Worm (Caenorhabditis elegans) whole organism, L1 larva: Measurements from ENCODE around the gene C09G9.5.
A peak's percentile ranks its signal among the peaks of the same experiment; 100 is the strongest.

ENCODE experiments used
- C16A3.4 ChIP-seq: fragments of 150-350 bp; optimal IDR thresholded peaks from 2 replicates; lab custom pipeline; 2014; ENCODE audit warnings: missing biosample characterization, missing genetic modification characterization
- F16B12.6 ChIP-seq: fragments of 150-350 bp; optimal IDR thresholded peaks from 2 replicates; lab custom pipeline; 2014; ENCODE audit warnings: missing biosample characterization, missing genetic modification characterization
- Y116A8C.19 ChIP-seq: sonication (generic microtip); optimal IDR thresholded peaks from 2 replicates; lab custom pipeline; 2016; ENCODE audit warnings: missing compliant biosample characterization, missing genetic modification characterization, borderline replicate concordance
- alr-1 ChIP-seq: fragments of 200-800 bp; sonication (Bioruptor generic); optimal IDR thresholded peaks from 2 replicates; lab custom pipeline; 2018; ENCODE audit warnings: borderline replicate concordance, mild to moderate bottlenecking, missing genetic modification characterization, missing compliant biosample characterization
- blmp-1 ChIP-seq: fragments of 150-350 bp; optimal IDR thresholded peaks from 2 replicates; lab custom pipeline; 2014; ENCODE audit warnings: missing biosample characterization, missing genetic modification characterization
- ceh-88 ChIP-seq: fragments of 200-800 bp; sonication (Bioruptor generic); IDR thresholded peaks from 2 replicates; pipeline ENCODE4 v1.3.6; 2022; ENCODE audit warnings: missing genetic modification characterization, missing compliant biosample characterization
- ceh-90 ChIP-seq: sonication (generic microtip); optimal IDR thresholded peaks from 2 replicates; lab custom pipeline; 2016; ENCODE audit warnings: missing genetic modification characterization, missing compliant biosample characterization
- dpl-1 ChIP-seq, 3 experiments: fragments of 150-350 bp in 2 of 3; sonication (generic microtip) in 1 of 3; optimal IDR thresholded peaks; 2 replicates each; lab custom pipeline; 2014 to 2017; ENCODE audit warnings: missing biosample characterization in 3 of 3, missing genetic modification characterization in 3 of 3, missing genetic modification reagents in 3 of 3
- efl-1 ChIP-seq, 4 experiments: fragments of 150-350 bp; optimal IDR thresholded peaks in 3 of 4; peaks in 1 of 4; 1 replicate in 1 of 4; 2 replicates in 3 of 4; lab custom pipeline; 2014; ENCODE audit warnings: missing biosample characterization in 2 of 4, missing genetic modification characterization in 2 of 4, missing genetic modification reagents in 2 of 4
- efl-3 ChIP-seq: fragments of 200-800 bp; sonication (Bioruptor generic); optimal IDR thresholded peaks from 2 replicates; lab custom pipeline; 2018; ENCODE audit warnings: mild to moderate bottlenecking, missing genetic modification characterization, missing compliant biosample characterization
- egl-27 ChIP-seq, 2 experiments: fragments of 150-350 bp in 1 of 2; sonication (generic microtip); optimal IDR thresholded peaks; 3 replicates each; lab custom pipeline; 2017 to 2018; ENCODE audit warnings: missing biosample characterization in 2 of 2, missing genetic modification characterization in 2 of 2, missing genetic modification reagents in 2 of 2
- elt-2 ChIP-seq: sonication (generic microtip); optimal IDR thresholded peaks from 2 replicates; lab custom pipeline; 2016; ENCODE audit warnings: missing genetic modification characterization, mild to moderate bottlenecking, inconsistent platforms, missing compliant biosample characterization, missing genetic modification reagents
- elt-3 ChIP-seq, 6 experiments: fragments of 150-350 bp in 1 of 6; sonication (generic microtip); optimal IDR thresholded peaks; 2 replicates each; lab custom pipeline; 2017 to 2018; ENCODE audit warnings: missing biosample characterization in 6 of 6, missing genetic modification characterization in 6 of 6, inconsistent platforms in 1 of 6
- fkh-10 ChIP-seq: sonication (generic microtip); optimal IDR thresholded peaks from 2 replicates; lab custom pipeline; 2017; ENCODE audit warnings: missing biosample characterization, missing genetic modification reagents, missing genetic modification characterization
- fkh-8 ChIP-seq: sonication (generic microtip); optimal IDR thresholded peaks from 2 replicates; lab custom pipeline; 2016; ENCODE audit warnings: mild to moderate bottlenecking, missing genetic modification characterization, missing compliant biosample characterization
- fos-1 ChIP-seq: fragments of 150-350 bp; optimal IDR thresholded peaks from 2 replicates; lab custom pipeline; 2014; ENCODE audit warnings: missing biosample characterization, missing genetic modification characterization
- grh-1 ChIP-seq: fragments of 200-800 bp; sonication (Bioruptor generic); IDR thresholded peaks from 2 replicates; pipeline ENCODE4 v1.3.6; 2022; ENCODE audit warnings: missing genetic modification reagents, missing genetic modification characterization, missing compliant biosample characterization
- hlh-17 ChIP-seq: fragments of 200-800 bp; sonication (Bioruptor generic); optimal IDR thresholded peaks from 2 replicates; lab custom pipeline; 2018; ENCODE audit warnings: missing genetic modification characterization, mild to moderate bottlenecking, missing compliant biosample characterization, moderate library complexity, borderline replicate concordance
- hlh-4 ChIP-seq: sonication (generic microtip); optimal IDR thresholded peaks from 2 replicates; lab custom pipeline; 2016; ENCODE audit warnings: mild to moderate bottlenecking, missing genetic modification characterization, missing compliant biosample characterization
- irx-1 ChIP-seq: sonication (generic microtip); optimal IDR thresholded peaks from 2 replicates; lab custom pipeline; 2016; ENCODE audit warnings: missing genetic modification characterization, missing compliant biosample characterization
- lin-13 ChIP-seq: fragments of 150-350 bp; optimal IDR thresholded peaks from 2 replicates; lab custom pipeline; 2014; ENCODE audit warnings: missing biosample characterization, missing genetic modification reagents, missing genetic modification characterization
- lin-14 ChIP-seq: fragments of 200-800 bp; sonication (Bioruptor generic); optimal IDR thresholded peaks from 2 replicates; lab custom pipeline; 2018; ENCODE audit warnings: mild to moderate bottlenecking, missing genetic modification characterization, moderate library complexity, missing compliant biosample characterization
- lin-35 ChIP-seq, 2 experiments: fragments of 150-350 bp; optimal IDR thresholded peaks; 2 replicates each; lab custom pipeline; 2014; ENCODE audit warnings: missing biosample characterization in 2 of 2, missing genetic modification characterization in 2 of 2, missing genetic modification reagents in 2 of 2
- lin-39 ChIP-seq: fragments of 150-350 bp; optimal IDR thresholded peaks from 2 replicates; lab custom pipeline; 2014; ENCODE audit warnings: missing biosample characterization, missing genetic modification reagents, missing genetic modification characterization
- lsy-2 ChIP-seq, 2 experiments: fragments of 150-350 bp; optimal IDR thresholded peaks; 2 replicates each; lab custom pipeline; 2014; ENCODE audit warnings: missing biosample characterization in 2 of 2, missing genetic modification characterization in 2 of 2
- mdl-1 ChIP-seq, 2 experiments: fragments of 150-350 bp; optimal IDR thresholded peaks; 2 replicates each; lab custom pipeline; 2014 to 2017; ENCODE audit warnings: missing biosample characterization in 2 of 2, missing genetic modification characterization in 2 of 2, inconsistent platforms in 1 of 2
- mef-2 ChIP-seq: fragments of 150-350 bp; optimal IDR thresholded peaks from 2 replicates; lab custom pipeline; 2014; ENCODE audit warnings: missing biosample characterization, missing genetic modification characterization
- mep-1 ChIP-seq: fragments of 150-350 bp; optimal IDR thresholded peaks from 2 replicates; lab custom pipeline; 2014; ENCODE audit warnings: missing biosample characterization, missing genetic modification characterization
- nhr-11 ChIP-seq: fragments of 150-350 bp; optimal IDR thresholded peaks from 2 replicates; lab custom pipeline; 2014; ENCODE audit warnings: missing biosample characterization, missing genetic modification characterization
- nhr-19 ChIP-seq: fragments of 200-800 bp; sonication (Bioruptor generic); conservative IDR thresholded peaks from 2 replicates; pipeline ENCODE4 v1.3.6; 2022; ENCODE audit warnings: missing genetic modification characterization, missing compliant biosample characterization
- nhr-28 ChIP-seq: fragments of 150-350 bp; optimal IDR thresholded peaks from 2 replicates; lab custom pipeline; 2014; ENCODE audit warnings: missing biosample characterization, missing genetic modification characterization
- nhr-71 ChIP-seq: sonication (generic microtip); optimal IDR thresholded peaks from 2 replicates; lab custom pipeline; 2016; ENCODE audit warnings: mild to moderate bottlenecking, missing genetic modification characterization, moderate library complexity, missing compliant biosample characterization
- nhr-76 ChIP-seq: sonication (generic microtip); optimal IDR thresholded peaks from 2 replicates; lab custom pipeline; 2017; ENCODE audit warnings: missing biosample characterization, missing genetic modification characterization
- nhr-77 ChIP-seq: fragments of 150-350 bp; optimal IDR thresholded peaks from 2 replicates; lab custom pipeline; 2014; ENCODE audit warnings: missing biosample characterization, missing genetic modification characterization
- nhr-90 ChIP-seq: sonication (generic microtip); optimal IDR thresholded peaks from 2 replicates; lab custom pipeline; 2016; ENCODE audit warnings: mild to moderate bottlenecking, missing genetic modification characterization, missing compliant biosample characterization; ENCODE audit not compliant: poor library complexity
- pax-3 ChIP-seq: fragments of 200-800 bp; sonication (Bioruptor generic); optimal IDR thresholded peaks from 2 replicates; lab custom pipeline; 2018; ENCODE audit warnings: mild to moderate bottlenecking, missing genetic modification characterization, moderate library complexity, missing compliant biosample characterization
- rnt-1 ChIP-seq: sonication (generic microtip); optimal IDR thresholded peaks from 2 replicates; lab custom pipeline; 2016; ENCODE audit warnings: mild to moderate bottlenecking, missing genetic modification characterization, moderate library complexity, missing compliant biosample characterization
- skn-1 ChIP-seq: fragments of 150-350 bp; optimal IDR thresholded peaks from 2 replicates; lab custom pipeline; 2014; ENCODE audit warnings: missing biosample characterization, missing genetic modification characterization
- snu-23 ChIP-seq: sonication (generic microtip); optimal IDR thresholded peaks from 2 replicates; lab custom pipeline; 2016; ENCODE audit warnings: missing genetic modification characterization, missing compliant biosample characterization
- sox-4 ChIP-seq: sonication (generic microtip); optimal IDR thresholded peaks from 2 replicates; lab custom pipeline; 2016; ENCODE audit warnings: missing genetic modification characterization, missing compliant biosample characterization
- tbx-2 ChIP-seq: sonication (generic microtip); optimal IDR thresholded peaks from 2 replicates; lab custom pipeline; 2016; ENCODE audit warnings: missing genetic modification characterization, missing compliant biosample characterization
- unc-130 ChIP-seq: fragments of 150-350 bp; optimal IDR thresholded peaks from 2 replicates; lab custom pipeline; 2017; ENCODE audit warnings: missing biosample characterization, missing genetic modification characterization, inconsistent platforms
- unc-30 ChIP-seq: sonication (generic microtip); optimal IDR thresholded peaks from 2 replicates; lab custom pipeline; 2017; ENCODE audit warnings: missing biosample characterization, missing genetic modification characterization
- vab-15 ChIP-seq: sonication (generic microtip); optimal IDR thresholded peaks from 2 replicates; lab custom pipeline; 2017; ENCODE audit warnings: missing genotype, mild to moderate bottlenecking, missing genetic modification characterization, missing compliant biosample characterization
- zip-4 ChIP-seq: fragments of 200-800 bp; sonication (Bioruptor generic); optimal IDR thresholded peaks from 2 replicates; lab custom pipeline; 2018; ENCODE audit warnings: mild to moderate bottlenecking, missing genetic modification characterization, moderate library complexity, missing compliant biosample characterization
- ztf-11 ChIP-seq, 2 experiments: sonication (generic microtip); optimal IDR thresholded peaks; 2 replicates each; lab custom pipeline; 2016 to 2017; ENCODE audit warnings: missing genetic modification characterization in 2 of 2, missing biosample characterization in 1 of 2, missing compliant biosample characterization in 1 of 2

Gene C09G9.5

DNA sequence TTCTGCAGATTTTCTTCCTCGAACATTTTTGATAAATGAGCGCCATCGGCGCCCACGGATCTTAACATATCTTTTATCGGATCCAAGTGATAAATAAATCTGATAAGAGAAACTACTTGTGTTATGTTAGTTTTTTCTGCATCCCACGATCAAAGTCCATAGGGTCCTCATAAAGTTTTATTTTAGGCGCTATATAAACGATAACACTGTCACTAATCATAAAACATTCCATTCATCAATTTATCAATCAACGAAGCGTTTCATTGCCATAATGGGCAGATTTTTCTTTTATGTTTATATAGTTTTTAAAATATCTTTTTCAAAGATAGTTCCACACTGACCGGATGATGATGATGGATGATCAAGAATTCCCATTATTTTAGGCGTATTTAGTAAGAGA, 21.7 kb upstream of the C09G9.5 start (continued):
- TF ChIP-seq snu-23 (GFP tag; lab: Kevin White, UChicago) (peak; percentile 28), grh-1 (no peak), vab-15 (tag; lab: Kevin White, UChicago) (no peak), Y116A8C.19 (tag; lab: Kevin White, UChicago) (no peak), pax-3 (tag; lab: Kevin White, UChicago) (no peak), blmp-1 (tag; lab: Kevin White, UChicago) (peak; percentile 38), zip-4 (GFP tag; lab: Kevin White, UChicago) (no peak)

DNA sequence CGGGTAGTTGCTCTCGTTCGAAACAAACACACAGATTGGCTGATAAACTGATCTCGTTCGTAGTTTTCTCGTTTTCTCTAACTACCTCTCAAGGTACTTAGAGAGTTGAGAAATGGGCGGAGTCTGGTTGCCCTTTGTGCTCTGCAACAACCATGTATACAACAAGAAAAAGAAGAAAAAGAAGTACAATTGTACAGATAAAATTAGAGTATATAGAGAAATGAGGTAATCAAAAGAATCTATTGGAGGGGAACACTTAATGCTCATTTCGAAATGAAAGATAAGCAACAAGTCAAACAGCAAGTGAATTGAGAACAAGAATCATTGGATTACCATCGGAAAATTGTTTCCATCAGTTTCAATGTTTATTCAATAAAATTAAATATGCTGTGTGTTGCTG, 21.0 kb upstream of the C09G9.5 start, which contains the start of gene C09G9.1:
Gene C09G9.1 (minus strand): TSS at position 143 of the 400 bp plus-strand sequence.
- TF ChIP-seq efl-3 (GFP tag; lab: Kevin White, UChicago) (no peak), hlh-17 (GFP tag; lab: Kevin White, UChicago) (no peak), lin-39 (no peak), sox-4 (tag; lab: Kevin White, UChicago) (no peak), nhr-77 (tag; lab: Kevin White, UChicago) (peak; percentile 11), nhr-28 (tag; lab: Kevin White, UChicago) (no peak)

DNA sequence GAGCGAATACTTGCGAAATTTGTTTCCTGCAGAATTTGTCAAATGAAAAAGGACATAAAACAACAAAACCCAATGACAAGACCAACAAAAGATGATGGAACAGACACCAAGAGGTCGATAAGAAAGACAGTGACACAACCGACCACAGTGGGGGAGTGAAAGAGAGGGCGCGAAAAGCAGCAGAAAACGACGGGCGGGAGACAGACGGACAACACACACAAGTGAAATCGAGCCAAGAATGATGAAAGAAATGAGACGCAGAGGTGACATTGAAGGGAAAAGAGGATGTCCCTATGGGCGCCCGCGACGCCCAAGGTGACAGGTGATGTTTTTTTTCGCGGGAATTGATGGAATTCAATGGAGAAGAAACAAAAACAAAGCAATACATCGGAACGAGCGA, 20.2 kb upstream of the C09G9.5 start:
- TF ChIP-seq fkh-8 (tag; lab: Kevin White, UChicago) (no peak), mdl-1 (tag; optimal IDR thresholded peaks at IDR 0.05; lab: Kevin White, UChicago) (peak in 1 of 2 experiments; percentile 46), efl-1 (optimal IDR thresholded peaks at IDR 0.05; lab: Kevin White, UChicago) (peak; percentile 59 to 68), efl-1 (GFP tag; optimal IDR thresholded peaks at IDR 0.05 in 1 of 2; lab: Kevin White, UChicago) (peak; percentile 47 to 97), dpl-1 (GFP tag; optimal IDR thresholded peaks at IDR 0.05; lab: Kevin White, UChicago) (peak; percentile 51 to 64 (median 56)), rnt-1 (tag; lab: Kevin White, UChicago) (peak; percentile 73), ceh-88 (GFP tag; lab: Robert Waterston, UW) (no peak), grh-1 (no peak), tbx-2 (tag; lab: Kevin White, UChicago) (peak; percentile 38), F16B12.6 (tag; lab: Kevin White, UChicago) (no peak), ztf-11 (tag; optimal IDR thresholded peaks at IDR 0.05; lab: Kevin White, UChicago) (peak in 1 of 2 experiments; percentile 34), pax-3 (tag; lab: Kevin White, UChicago) (no peak), elt-2 (tag; lab: Kevin White, UChicago) (peak; percentile 39), alr-1 (tag; lab: Kevin White, UChicago) (no peak), egl-27 (tag; optimal IDR thresholded peaks at IDR 0.05; lab: Kevin White, UChicago) (peak in 1 of 2 experiments; percentile 14), nhr-76 (tag; lab: Kevin White, UChicago) (no peak), lin-14 (GFP tag; lab: Kevin White, UChicago) (peak; percentile 97), nhr-90 (tag; lab: Kevin White, UChicago) (peak; percentile 57), skn-1 (peak; percentile 60), ceh-90 (tag; lab: Kevin White, UChicago) (no peak), lsy-2 (tag; optimal IDR thresholded peaks at IDR 0.05; lab: Kevin White, UChicago) (peak; percentile 27 to 52), lin-13 (GFP tag; lab: Kevin White, UChicago) (no peak), fos-1 (tag; lab: Kevin White, UChicago) (no peak), C16A3.4 (tag; lab: Kevin White, UChicago) (peak; percentile 31), hlh-4 (tag; lab: Kevin White, UChicago) (no peak), irx-1 (tag; lab: Kevin White, UChicago) (no peak), hlh-17 (GFP tag; lab: Kevin White, UChicago) (no peak), unc-130 (tag; lab: Kevin White, UChicago) (no peak), nhr-19 (GFP tag; lab: Robert Waterston, UW) (peak; percentile 33), fkh-10 (GFP tag; lab: Kevin White, UChicago) (no peak), unc-30 (tag; lab: Kevin White, UChicago) (no peak), mep-1 (tag; lab: Kevin White, UChicago) (peak; percentile 77), elt-3 (tag; optimal IDR thresholded peaks at IDR 0.05; lab: Kevin White, UChicago) (peak in 1 of 6 experiments; percentile 58), lin-35 (GFP tag; optimal IDR thresholded peaks at IDR 0.05; lab: Kevin White, UChicago) (peak; percentile 50 to 74), snu-23 (GFP tag; lab: Kevin White, UChicago) (peak; percentile 67), mef-2 (tag; lab: Kevin White, UChicago) (no peak), blmp-1 (tag; lab: Kevin White, UChicago) (peak; percentile 98), lin-39 (no peak), nhr-11 (no peak), efl-3 (GFP tag; lab: Kevin White, UChicago) (no peak), nhr-71 (peak; percentile 74)
